Worm (Caenorhabditis elegans): ENCODE measurements around the gene F42A10.9.

Gene F42A10.9

ce11 chrIII:6178586-6178985, 14.2 kb downstream of the F42A10.9 start, which contains the start of gene F42A10.7:
TSS of gene F42A10.7 (minus strand) at chrIII:6178686.
- no peak for TF ChIP-seq zfp-3 (GFP tag; conservative IDR thresholded peaks at IDR 0.05)
- no peak for TF ChIP-seq madf-9 (GFP tag; conservative IDR thresholded peaks at IDR 0.05)
- TF ChIP-seq duxl-1 (tag; optimal IDR thresholded peaks at IDR 0.05; ENCODE audit: poor library complexity), result no peak
- TF ChIP-seq dve-1 (tag; optimal IDR thresholded peaks at IDR 0.05; ENCODE audit: insufficient read depth), result no peak
- TF ChIP-seq lir-3 (tag; optimal IDR thresholded peaks at IDR 0.05), result no peak
- TF ChIP-seq Y105C5A.15 (GFP tag; IDR thresholded peaks at IDR 0.05), result no peak
- TF ChIP-seq aha-1 (tag), result peak; percentile 81

DNA sequence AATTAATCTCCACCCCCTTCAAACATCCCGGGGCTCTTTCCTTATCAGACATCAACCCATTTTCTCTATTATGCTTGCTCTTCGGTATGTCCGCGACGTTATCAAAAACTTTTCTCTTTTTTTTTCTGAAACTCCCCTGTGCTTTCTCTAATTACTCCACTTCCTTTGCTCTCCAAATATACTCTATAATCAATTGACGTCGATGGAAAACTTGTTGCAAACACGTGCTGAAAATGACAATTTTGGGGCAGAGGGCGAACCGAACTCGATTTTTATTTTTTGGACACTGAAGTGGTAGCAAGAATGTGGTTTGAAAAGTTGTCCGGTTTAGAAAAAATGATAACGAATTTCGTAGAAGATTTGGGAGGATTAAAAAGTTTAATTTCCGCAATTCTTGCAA, 14.7 kb downstream of the F42A10.9 start:
- peak; percentile 50 for TF ChIP-seq fos-1 (tag; optimal IDR thresholded peaks at IDR 0.05)
- TF ChIP-seq lin-15B (tag; optimal IDR thresholded peaks at IDR 0.05), result no peak
- TF ChIP-seq tag-97 (GFP tag; IDR thresholded peaks at IDR 0.05), result no peak
- peak; percentile 79; the same call in 1 of the 2 replicates for TF ChIP-seq lin-1 (GFP tag; IDR thresholded peaks at IDR 0.05)
- 0 out of 2 replicates have a peak, but pooled peaks have one; percentile 13 for TF ChIP-seq php-3 (GFP tag; IDR thresholded peaks at IDR 0.05)
- peak; percentile 76 for TF ChIP-seq nhr-28 (tag; optimal IDR thresholded peaks at IDR 0.05)
- peak; percentile 70 for TF ChIP-seq dve-1 (tag; optimal IDR thresholded peaks at IDR 0.05; ENCODE audit: insufficient read depth)
- peak in 1 of 2 experiments; percentile 37 for TF ChIP-seq unc-62 (GFP tag; optimal IDR thresholded peaks at IDR 0.05 in 1 of 2)
- no peak for TF ChIP-seq unc-62 (tag; optimal IDR thresholded peaks at IDR 0.05)
- TF ChIP-seq hlh-11 (tag; optimal IDR thresholded peaks at IDR 0.05), result peak; percentile 84
- TF ChIP-seq lin-39 (tag; optimal IDR thresholded peaks at IDR 0.05), result no peak
- no peak for TF ChIP-seq arid-1 (GFP tag; conservative IDR thresholded peaks at IDR 0.05)
- no peak for TF ChIP-seq hmg-1.1 (GFP tag; IDR thresholded peaks at IDR 0.05)
- TF ChIP-seq nhr-42 (GFP tag; IDR thresholded peaks at IDR 0.05), result no peak
- TF ChIP-seq vab-7 (GFP tag; IDR thresholded peaks at IDR 0.05), result no peak
- TF ChIP-seq lir-3 (tag; optimal IDR thresholded peaks at IDR 0.05), result no peak
- no peak for TF ChIP-seq gei-8 (GFP tag; optimal IDR thresholded peaks at IDR 0.05)
- TF ChIP-seq lin-29 (GFP tag; IDR thresholded peaks at IDR 0.05), result no peak
- TF ChIP-seq hlh-30 (tag; optimal IDR thresholded peaks at IDR 0.05; ENCODE audit: insufficient read depth), result peak; percentile 18
- TF ChIP-seq set-16 (GFP tag; IDR thresholded peaks at IDR 0.05), result no peak
- TF ChIP-seq skn-1 (tag; optimal IDR thresholded peaks at IDR 0.05), result no peak
- peak; percentile 4 for TF ChIP-seq nhr-102 (tag; optimal IDR thresholded peaks at IDR 0.05)
- peak; percentile 77 for TF ChIP-seq mxl-3 (GFP tag; optimal IDR thresholded peaks at IDR 0.05)
- TF ChIP-seq saeg-2 (GFP tag; IDR thresholded peaks at IDR 0.05), result no peak
- TF ChIP-seq zfp-2 (tag; optimal IDR thresholded peaks at IDR 0.05), result no peak
- no peak for TF ChIP-seq Y5F2A.4 (GFP tag; optimal IDR thresholded peaks at IDR 0.05)
- TF ChIP-seq nhr-6 (tag; optimal IDR thresholded peaks at IDR 0.05), result no peak
- no peak for TF ChIP-seq ces-1 (GFP tag; optimal IDR thresholded peaks at IDR 0.05)
- peak; percentile 73; the same call in 1 of the 2 replicates for TF ChIP-seq tra-1 (GFP tag; IDR thresholded peaks at IDR 0.05)
- no peak for TF ChIP-seq Y105C5A.15 (GFP tag; IDR thresholded peaks at IDR 0.05)
- no peak for TF ChIP-seq ama-1 (optimal IDR thresholded peaks at IDR 0.05)
- peak in 1 of 2 experiments; percentile 78 for TF ChIP-seq mdl-1 (tag; optimal IDR thresholded peaks at IDR 0.05)
- no peak for TF ChIP-seq nhr-11 (tag; optimal IDR thresholded peaks at IDR 0.05)
- no peak for TF ChIP-seq ztf-11 (tag; optimal IDR thresholded peaks at IDR 0.05)
- TF ChIP-seq daf-16 (GFP tag; optimal IDR thresholded peaks at IDR 0.05), result peak in 1 of 2 experiments; percentile 29
- peak; percentile 56 for TF ChIP-seq daf-16 (tag; optimal IDR thresholded peaks at IDR 0.05)
- TF ChIP-seq zfp-3 (GFP tag; conservative IDR thresholded peaks at IDR 0.05), result no peak
- TF ChIP-seq dmd-6 (GFP tag; IDR thresholded peaks at IDR 0.05), result peak; percentile 94
- no peak for TF ChIP-seq pha-4 (GFP tag; IDR thresholded peaks at IDR 0.05)
- TF ChIP-seq pha-4 (tag; optimal IDR thresholded peaks at IDR 0.05), result no peak
- TF ChIP-seq aha-1 (tag), result no peak
- no peak for TF ChIP-seq ctbp-1 (GFP tag; IDR thresholded peaks at IDR 0.05)
- TF ChIP-seq mxl-2 (GFP tag; conservative IDR thresholded peaks at IDR 0.05), result no peak
- TF ChIP-seq ceh-82 (tag; optimal IDR thresholded peaks at IDR 0.05), result no peak
- TF ChIP-seq attf-4 (tag; optimal IDR thresholded peaks at IDR 0.05), result no peak
- TF ChIP-seq egl-27 (tag; optimal IDR thresholded peaks at IDR 0.05), result no peak
- TF ChIP-seq snpc-4 (tag; optimal IDR thresholded peaks at IDR 0.05), result no peak
- TF ChIP-seq ceh-44 (GFP tag; IDR thresholded peaks at IDR 0.05), result no peak
